Worm (Caenorhabditis elegans) whole organism, mixed stage, embryonic: Measurements from ENCODE around the gene srab-21.

Source experiments
- blmp-1 ChIP-seq: fragments of 150-350 bp; optimal IDR thresholded peaks from 2 replicates; lab custom pipeline; 2014; ENCODE audit warnings: missing biosample characterization, missing genetic modification characterization
- lin-13 ChIP-seq: fragments of 150-350 bp; optimal IDR thresholded peaks from 2 replicates; lab custom pipeline; 2014; ENCODE audit warnings: missing biosample characterization, missing genetic modification characterization
- lsy-2 ChIP-seq: fragments of 150-350 bp; optimal IDR thresholded peaks from 2 replicates; lab custom pipeline; 2014; ENCODE audit warnings: missing biosample characterization, missing genetic modification characterization
- mab-5 ChIP-seq: fragments of 150-350 bp; optimal IDR thresholded peaks from 2 replicates; lab custom pipeline; 2014; ENCODE audit warnings: missing biosample characterization, missing genetic modification characterization
- mep-1 ChIP-seq: fragments of 150-350 bp; optimal IDR thresholded peaks from 2 replicates; lab custom pipeline; 2017; ENCODE audit warnings: missing biosample characterization, missing genetic modification reagents, missing genetic modification characterization, inconsistent platforms
- nhr-12 ChIP-seq: fragments of 150-350 bp; optimal IDR thresholded peaks from 2 replicates; lab custom pipeline; 2014; ENCODE audit warnings: missing biosample characterization, missing genetic modification characterization
- nhr-28 ChIP-seq: fragments of 150-350 bp; optimal IDR thresholded peaks from 2 replicates; lab custom pipeline; 2014; ENCODE audit warnings: missing biosample characterization, missing genetic modification characterization
- unc-62 ChIP-seq: fragments of 150-350 bp; optimal IDR thresholded peaks from 2 replicates; lab custom pipeline; 2014; ENCODE audit warnings: missing biosample characterization, missing genetic modification reagents, missing genetic modification characterization
- zip-8 ChIP-seq: fragments of 150-350 bp; optimal IDR thresholded peaks from 2 replicates; lab custom pipeline; 2014; ENCODE audit warnings: missing biosample characterization, missing genetic modification characterization
- ztf-11 ChIP-seq: fragments of 150-350 bp; optimal IDR thresholded peaks from 2 replicates; lab custom pipeline; 2014; ENCODE audit warnings: missing biosample characterization, missing genetic modification characterization

DNA sequence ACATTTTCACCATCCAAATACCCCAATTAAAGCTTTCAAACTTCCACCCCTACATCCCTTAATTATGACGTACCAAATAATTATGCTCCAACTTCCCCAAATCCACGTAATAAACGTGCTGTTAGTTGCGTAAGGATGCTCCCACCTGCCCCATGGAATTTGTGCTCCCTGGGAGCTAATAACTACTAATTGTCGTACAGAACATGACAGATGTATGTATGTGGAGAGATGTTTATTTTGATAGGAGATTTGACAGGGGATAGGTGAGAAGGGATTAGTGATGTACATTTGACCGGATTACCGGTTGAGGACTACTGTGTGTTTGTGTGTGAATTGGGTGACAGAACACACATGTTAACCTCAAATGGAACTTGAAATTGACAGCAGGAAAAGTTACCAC is 25.6 kb upstream of the srab-21 start:
- TF ChIP-seq mep-1 (tag; lab: Kevin White, UChicago) (no peak), lin-13 (no peak), lsy-2 (tag; lab: Kevin White, UChicago) (no peak), mab-5 (tag; lab: Kevin White, UChicago) (no peak), nhr-12 (tag; lab: Kevin White, UChicago) (no peak), blmp-1 (tag; lab: Kevin White, UChicago) (no peak), zip-8 (tag; lab: Kevin White, UChicago) (peak; percentile 62), ztf-11 (tag; lab: Kevin White, UChicago) (no peak), nhr-28 (tag; lab: Kevin White, UChicago) (no peak), unc-62 (GFP tag; lab: Kevin White, UChicago) (no peak)
